Worm (Caenorhabditis elegans): ENCODE measurements around the gene dex-1.

DNA sequence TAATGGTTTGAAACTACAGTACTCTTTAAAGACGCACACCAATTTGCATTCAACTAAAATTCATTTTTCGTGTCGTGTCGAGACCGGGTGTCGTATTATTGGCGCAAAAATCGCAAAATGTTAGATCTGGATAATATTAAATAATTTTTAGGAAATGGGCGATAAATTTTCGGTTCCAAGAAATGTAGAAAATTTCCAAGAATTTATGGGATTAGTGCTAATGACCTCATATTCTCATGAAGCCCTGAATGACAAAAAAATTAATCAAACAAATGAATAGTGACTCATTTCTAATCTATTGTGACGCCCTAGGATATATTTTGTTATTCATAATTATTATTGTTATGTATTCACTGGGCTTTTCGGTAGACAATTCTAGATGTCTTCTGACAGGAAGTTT, 25.2 kb upstream of the dex-1 start:
- TF ChIP-seq elt-1 (tag; optimal IDR thresholded peaks at IDR 0.05; ENCODE audit: borderline replicate concordance, insufficient read depth) (no peak), drap-1 (GFP tag; optimal IDR thresholded peaks at IDR 0.05) (no peak), ceh-39 (tag; optimal IDR thresholded peaks at IDR 0.05) (no peak)

All from whole organism, mixed stage, embryonic.